Fruit fly (Drosophila melanogaster) whole organism, embryonic: ENCODE measurements around the gene CG15254.

Experiments used
- CG2712 ChIP-seq: fragments of 200-800 bp; optimal IDR thresholded peaks from 3 replicates; lab custom pipeline; 2019; ENCODE audit warnings: missing biosample characterization, mild to moderate bottlenecking, missing genetic modification characterization, moderate library complexity
- CG34422 ChIP-seq: fragments of 200-800 bp; sonication (Bioruptor generic); IDR thresholded peaks from 3 replicates; pipeline ENCODE4 v1.3.6; 2022; ENCODE audit warnings: missing biosample characterization, missing genetic modification characterization
- CG9817 ChIP-seq: fragments of 200-800 bp; sonication (Bioruptor generic); optimal IDR thresholded peaks from 2 replicates; lab custom pipeline; 2018; ENCODE audit warnings: missing biosample characterization, mild to moderate bottlenecking, missing genetic modification characterization, moderate library complexity
- Ravus ChIP-seq: fragments of 200-800 bp; sonication (Bioruptor generic); IDR thresholded peaks from 2 replicates; pipeline ENCODE4 v1.3.6; 2022; ENCODE audit warnings: missing biosample characterization, missing genetic modification characterization
- Sox100B ChIP-seq: fragments of 200-800 bp; sonication (Bioruptor generic); optimal IDR thresholded peaks from 3 replicates; lab custom pipeline; 2018; ENCODE audit warnings: missing biosample characterization, mild to moderate bottlenecking, missing genetic modification characterization
- Sry-δ ChIP-seq: fragments of 200-800 bp; sonication (Bioruptor generic); optimal IDR thresholded peaks from 2 replicates; lab custom pipeline; 2016; ENCODE audit warnings: missing biosample characterization, missing genetic modification characterization
- ab ChIP-seq: fragments of 200-800 bp; sonication (Bioruptor generic); optimal IDR thresholded peaks from 2 replicates; lab custom pipeline; 2016; ENCODE audit warnings: missing biosample characterization, missing genetic modification characterization
- cad ChIP-seq: fragments of >200 bp; optimal IDR thresholded peaks from 2 replicates; lab custom pipeline; 2017; ENCODE audit warnings: missing biosample characterization, missing genetic modification characterization
- phol ChIP-seq: fragments of 200-800 bp; sonication (Bioruptor generic); optimal IDR thresholded peaks from 3 replicates; lab custom pipeline; 2018; ENCODE audit warnings: missing biosample characterization, mild to moderate bottlenecking, missing genetic modification characterization, moderate library complexity
- psq ChIP-seq: fragments of 200-800 bp; sonication (Bioruptor generic); optimal IDR thresholded peaks from 2 replicates; lab custom pipeline; 2017; ENCODE audit warnings: missing biosample characterization, missing genetic modification characterization
- unc-4 ChIP-seq: fragments of 200-800 bp; sonication (Bioruptor generic); IDR thresholded peaks from 2 replicates; pipeline ENCODE4 v1.3.6; 2022; ENCODE audit warnings: missing biosample characterization, missing genetic modification characterization; ENCODE audit not compliant: partially characterized antibody
- zfh2 ChIP-seq: fragments of 200-800 bp; sonication (Bioruptor generic); optimal IDR thresholded peaks from 2 replicates; lab custom pipeline; 2016; ENCODE audit warnings: missing biosample characterization, missing genetic modification characterization

- peak; percentile 58 for TF ChIP-seq zfh2 (GFP tag; lab: Kevin White, UChicago)
- TF ChIP-seq Sox100B (GFP tag; lab: Kevin White, UChicago) = no peak
- no peak for TF ChIP-seq psq (GFP tag; lab: Kevin White, UChicago)
- TF ChIP-seq Sry-δ = no peak
- no peak for TF ChIP-seq phol
- peak; percentile 54 for TF ChIP-seq CG9817
- no peak for TF ChIP-seq CG2712 (tag; lab: Kevin White, UChicago)
- TF ChIP-seq ab (GFP tag; lab: Kevin White, UChicago) = no peak
- TF ChIP-seq unc-4 (GFP tag; lab: Robert Waterston, UW) = no peak
- TF ChIP-seq Ravus (GFP tag; lab: Robert Waterston, UW) = no peak
- TF ChIP-seq cad (GFP tag; lab: Kevin White, UChicago) = no peak
- no peak for TF ChIP-seq CG34422 (GFP tag; lab: Robert Waterston, UW)
Measured at dm6 chr2L:15629596-15630168, 15.1 kb upstream of the CG15254 start, which contains the start of gene CG18480.
